Fruit fly (Drosophila melanogaster) whole organism, embryonic: ENCODE data around the gene Epp.
A peak's percentile ranks its signal among the peaks of the same experiment; 100 is the strongest.

ENCODE experiments used
- Ada2b ChIP-seq: fragments of 200-800 bp; sonication (Bioruptor generic); IDR thresholded peaks from 2 replicates; pipeline ENCODE4 v1.3.6; 2022; ENCODE audit warnings: missing biosample characterization, missing genetic modification characterization
- Atf-2 ChIP-seq: fragments of 200-800 bp; sonication (Bioruptor generic); optimal IDR thresholded peaks from 2 replicates; lab custom pipeline; 2016; ENCODE audit warnings: missing biosample characterization, missing genetic modification characterization
- BtbVII ChIP-seq: fragments of 200-800 bp; sonication (Bioruptor generic); optimal IDR thresholded peaks from 3 replicates; lab custom pipeline; 2017; ENCODE audit warnings: missing biosample characterization, mild to moderate bottlenecking, missing genetic modification characterization
- CG10543 ChIP-seq: fragments of 200-800 bp; sonication (Bioruptor generic); optimal IDR thresholded peaks from 3 replicates; lab custom pipeline; 2017; ENCODE audit warnings: missing biosample characterization, mild to moderate bottlenecking, missing genetic modification characterization, moderate library complexity
- CG10979 ChIP-seq: fragments of 200-800 bp; sonication (Bioruptor generic); optimal IDR thresholded peaks from 2 replicates; lab custom pipeline; 2018; ENCODE audit warnings: missing biosample characterization, mild to moderate bottlenecking, missing genetic modification characterization, moderate library complexity
- CG11504 ChIP-seq: fragments of 200-800 bp; sonication (Bioruptor generic); optimal IDR thresholded peaks from 3 replicates; lab custom pipeline; 2019; ENCODE audit warnings: missing biosample characterization, mild to moderate bottlenecking, missing genetic modification characterization, moderate library complexity
- CG11695 ChIP-seq: fragments of 200-800 bp; sonication (Bioruptor generic); IDR thresholded peaks from 3 replicates; pipeline ENCODE4 v1.3.6; 2022; ENCODE audit warnings: missing biosample characterization, missing genetic modification characterization
- CG13287 ChIP-seq: fragments of 200-800 bp; sonication (Bioruptor generic); IDR thresholded peaks from 2 replicates; pipeline ENCODE4 v1.3.6; 2022; ENCODE audit warnings: missing biosample characterization, missing genetic modification characterization; ENCODE audit not compliant: partially characterized antibody
- CG1647 ChIP-seq: fragments of 200-800 bp; sonication (Bioruptor generic); optimal IDR thresholded peaks from 3 replicates; lab custom pipeline; 2016; ENCODE audit warnings: missing biosample characterization, missing genetic modification characterization
- CG17829 ChIP-seq: fragments of 200-800 bp; optimal IDR thresholded peaks from 2 replicates; lab custom pipeline; 2019; ENCODE audit warnings: missing biosample characterization, mild to moderate bottlenecking, missing genetic modification characterization, moderate library complexity
- CG18599 ChIP-seq: fragments of 200-800 bp; sonication (Bioruptor generic); optimal IDR thresholded peaks from 3 replicates; lab custom pipeline; 2017; ENCODE audit warnings: missing biosample characterization, missing genetic modification characterization, mild to moderate bottlenecking, moderate library complexity, missing genetic modification reagents
- CG2116 ChIP-seq: fragments of 200-800 bp; sonication (Bioruptor generic); optimal IDR thresholded peaks from 3 replicates; lab custom pipeline; 2018; ENCODE audit warnings: missing biosample characterization, mild to moderate bottlenecking, missing genetic modification characterization
- CG32532 ChIP-seq: fragments of 200-800 bp; sonication (Bioruptor generic); IDR thresholded peaks from 2 replicates; pipeline ENCODE4 v1.3.6; 2022; ENCODE audit warnings: missing biosample characterization, missing genetic modification characterization
- CG32767 ChIP-seq: fragments of 200-800 bp; sonication (Bioruptor generic); IDR thresholded peaks from 2 replicates; pipeline ENCODE4 v1.3.6; 2022; ENCODE audit warnings: missing biosample characterization, missing genetic modification characterization
- CG3281 ChIP-seq: fragments of 200-800 bp; sonication (Bioruptor generic); optimal IDR thresholded peaks from 3 replicates; lab custom pipeline; 2017; ENCODE audit warnings: missing biosample characterization, mild to moderate bottlenecking, missing genetic modification characterization
- CG34376 ChIP-seq: fragments of 200-800 bp; sonication (Bioruptor generic); optimal IDR thresholded peaks from 2 replicates; lab custom pipeline; 2018; ENCODE audit warnings: missing biosample characterization, mild to moderate bottlenecking, missing genetic modification characterization
- CG4360 ChIP-seq: fragments of 200-800 bp; sonication (Bioruptor generic); IDR thresholded peaks from 2 replicates; pipeline ENCODE4 v1.3.6; 2022; ENCODE audit warnings: missing biosample characterization, missing genetic modification characterization
- CG6175 ChIP-seq: fragments of 200-800 bp; sonication (Bioruptor generic); IDR thresholded peaks from 3 replicates; pipeline ENCODE4 v1.3.6; 2022; ENCODE audit warnings: missing biosample characterization, missing genetic modification characterization
- CG6254 ChIP-seq: fragments of 200-800 bp; sonication (Bioruptor generic); optimal IDR thresholded peaks from 3 replicates; lab custom pipeline; 2017; ENCODE audit warnings: mild to moderate bottlenecking, missing biosample characterization, missing genetic modification reagents, missing genetic modification characterization
- Deaf1 ChIP-seq: fragments of 200-800 bp; optimal IDR thresholded peaks from 3 replicates; lab custom pipeline; 2019; ENCODE audit warnings: missing biosample characterization, mild to moderate bottlenecking, missing genetic modification characterization, moderate library complexity
- Dip3 ChIP-seq: fragments of 200-800 bp; sonication (Bioruptor generic); optimal IDR thresholded peaks from 3 replicates; lab custom pipeline; 2016; ENCODE audit warnings: missing biosample characterization, missing genetic modification characterization
- Doc3 ChIP-seq: fragments of 200-800 bp; sonication (Bioruptor generic); IDR thresholded peaks from 3 replicates; pipeline ENCODE4 v1.3.6; 2022; ENCODE audit warnings: missing biosample characterization, missing genetic modification characterization; ENCODE audit not compliant: partially characterized antibody
- Dp ChIP-seq: fragments of 200-800 bp; sonication (Bioruptor generic); optimal IDR thresholded peaks from 2 replicates; lab custom pipeline; 2018; ENCODE audit warnings: missing biosample characterization, mild to moderate bottlenecking, missing genetic modification characterization, moderate library complexity
- Dref ChIP-seq: fragments of 200-800 bp; sonication (Bioruptor generic); IDR thresholded peaks from 2 replicates; pipeline ENCODE4 v1.3.6; 2022; ENCODE audit warnings: missing biosample characterization, missing genetic modification characterization
- E2f2 ChIP-seq: fragments of 200-800 bp; sonication (Bioruptor generic); IDR thresholded peaks from 2 replicates; pipeline ENCODE4 v1.3.6; 2022; ENCODE audit warnings: missing biosample characterization, missing genetic modification characterization
- Fer1 ChIP-seq: fragments of 200-800 bp; sonication (Bioruptor generic); optimal IDR thresholded peaks from 2 replicates; lab custom pipeline; 2017; ENCODE audit warnings: missing biosample characterization, mild to moderate bottlenecking, missing genetic modification characterization
- Hand ChIP-seq: fragments of 200-800 bp; sonication (Bioruptor generic); optimal IDR thresholded peaks from 2 replicates; lab custom pipeline; 2017; ENCODE audit warnings: mild to moderate bottlenecking, missing biosample characterization, missing genetic modification reagents, missing genetic modification characterization
- Hsf ChIP-seq: fragments of 200-800 bp; sonication (Bioruptor generic); optimal IDR thresholded peaks from 3 replicates; lab custom pipeline; 2016; ENCODE audit warnings: missing biosample characterization, missing genetic modification characterization
- MESR4 ChIP-seq: fragments of 200-800 bp; sonication (Bioruptor generic); optimal IDR thresholded peaks from 2 replicates; lab custom pipeline; 2018; ENCODE audit warnings: missing biosample characterization, mild to moderate bottlenecking, missing genetic modification characterization, moderate library complexity
- Med ChIP-seq: fragments of 200-800 bp; sonication (Bioruptor generic); peaks from one replicate; lab custom pipeline; 2016; ENCODE audit warnings: missing biosample characterization, missing genetic modification characterization, mild to moderate bottlenecking, inconsistent platforms, moderate library complexity
- Nf-YB ChIP-seq: fragments of 200-800 bp; sonication (Bioruptor generic); optimal IDR thresholded peaks from 3 replicates; lab custom pipeline; 2019; ENCODE audit warnings: missing biosample characterization, mild to moderate bottlenecking, missing genetic modification characterization, moderate library complexity
- YL-1 ChIP-seq: fragments of 200-800 bp; sonication (Bioruptor generic); optimal IDR thresholded peaks from 3 replicates; lab custom pipeline; 2017; ENCODE audit warnings: missing biosample characterization, mild to moderate bottlenecking, missing genetic modification characterization
- ase ChIP-seq: fragments of 200-800 bp; sonication (Bioruptor generic); IDR thresholded peaks from 3 replicates; pipeline ENCODE4 v1.3.6; 2022; ENCODE audit warnings: missing biosample characterization, missing genetic modification characterization
- cg ChIP-seq: fragments of 200-800 bp; sonication (Bioruptor generic); optimal IDR thresholded peaks from 3 replicates; lab custom pipeline; 2019; ENCODE audit warnings: missing biosample characterization, mild to moderate bottlenecking, missing genetic modification characterization, moderate library complexity
- dmrt99B ChIP-seq: fragments of 200-800 bp; sonication (Bioruptor generic); optimal IDR thresholded peaks from 2 replicates; lab custom pipeline; 2018; ENCODE audit warnings: missing biosample characterization, mild to moderate bottlenecking, missing genetic modification characterization, moderate library complexity
- eve ChIP-seq, 2 experiments: fragments of >200 bp; optimal IDR thresholded peaks; 2 replicates each; lab custom pipeline; 2017; ENCODE audit warnings: missing biosample characterization in 2 of 2, missing genetic modification characterization in 2 of 2
- hkb ChIP-seq, 2 experiments: fragments of 200-800 bp in 1 of 2; fragments of >200 bp in 1 of 2; sonication (Bioruptor generic) in 1 of 2; IDR thresholded peaks in 1 of 2; optimal IDR thresholded peaks in 1 of 2; 2 replicates each; pipeline versions ENCODE4 v1.3.6 to Lab custom; 2017 to 2022; ENCODE audit warnings: missing biosample characterization in 1 of 2, missing genetic modification characterization in 1 of 2
- lab ChIP-seq: fragments of 200-800 bp; sonication (Bioruptor generic); optimal IDR thresholded peaks from 3 replicates; lab custom pipeline; 2017; ENCODE audit warnings: missing biosample characterization, missing genetic modification characterization, mild to moderate bottlenecking, moderate library complexity, missing genetic modification reagents
- onecut ChIP-seq: fragments of 200-800 bp; sonication (Bioruptor generic); IDR thresholded peaks from 2 replicates; pipeline ENCODE4 v1.3.6; 2022; ENCODE audit warnings: missing biosample characterization, missing genetic modification characterization
- pb ChIP-seq: fragments of 200-800 bp; sonication (Bioruptor generic); optimal IDR thresholded peaks from 3 replicates; lab custom pipeline; 2016; ENCODE audit warnings: missing biosample characterization, missing genetic modification characterization
- pho ChIP-seq: fragments of 200-800 bp; sonication (Bioruptor generic); optimal IDR thresholded peaks from 2 replicates; lab custom pipeline; 2016; ENCODE audit warnings: missing biosample characterization, missing genetic modification characterization
- row ChIP-seq: fragments of 200-800 bp; sonication (Bioruptor generic); IDR thresholded peaks from 3 replicates; pipeline ENCODE4 v1.3.6; 2022; ENCODE audit warnings: missing biosample characterization, missing genetic modification characterization
- salm ChIP-seq: fragments of 200-800 bp; sonication (Bioruptor generic); optimal IDR thresholded peaks from 2 replicates; lab custom pipeline; 2018; ENCODE audit warnings: missing biosample characterization, mild to moderate bottlenecking, missing genetic modification characterization
- sim ChIP-seq: fragments of 200-800 bp; sonication (Bioruptor generic); IDR thresholded peaks from 2 replicates; pipeline ENCODE4 v1.3.6; 2022; ENCODE audit warnings: missing biosample characterization, missing genetic modification characterization
- sna ChIP-seq: fragments of 200-800 bp; sonication (Bioruptor generic); IDR thresholded peaks from 2 replicates; pipeline ENCODE4 v1.3.6; 2022; ENCODE audit warnings: missing biosample characterization, missing genetic modification characterization; ENCODE audit not compliant: partially characterized antibody
- sob ChIP-seq: fragments of 200-800 bp; sonication (Bioruptor generic); IDR thresholded peaks from 2 replicates; pipeline ENCODE4 v1.3.6; 2022; ENCODE audit warnings: missing biosample characterization, missing genetic modification characterization
- stwl ChIP-seq: fragments of 200-800 bp; sonication (Bioruptor generic); optimal IDR thresholded peaks from 3 replicates; lab custom pipeline; 2018; ENCODE audit warnings: missing biosample characterization, mild to moderate bottlenecking, missing genetic modification characterization, moderate library complexity
- zen2 ChIP-seq: fragments of 200-800 bp; sonication (Bioruptor generic); IDR thresholded peaks from 3 replicates; pipeline ENCODE4 v1.3.6; 2022; ENCODE audit warnings: missing biosample characterization, missing genetic modification characterization; ENCODE audit not compliant: partially characterized antibody

Gene Epp

dm6 chr3R:23962781-23963222 lies 29.9 kb downstream of the Epp start, which contains the start of gene CG31140 (continued):
- TF ChIP-seq MESR4 (GFP tag; lab: Kevin White, UChicago) (peak; percentile 12), Hsf (GFP tag; lab: Kevin White, UChicago) (no peak), YL-1 (GFP tag; lab: Kevin White, UChicago) (peak; percentile 23), sim (GFP tag; lab: Robert Waterston, UW) (0 out of 2 replicates have a peak, but pooled peaks have one; percentile 27), ase (no peak), E2f2 (GFP tag; lab: Robert Waterston, UW) (0 out of 2 replicates have a peak, but pooled peaks have one; percentile 33), CG17829 (tag; lab: Kevin White, UChicago) (peak; percentile 13), sob (GFP tag; lab: Robert Waterston, UW) (peak; percentile 37; the same call in 1 of the 2 replicates), Hand (GFP tag; lab: Kevin White, UChicago) (peak; percentile 64), Fer1 (peak; percentile 67), CG34376 (GFP tag; lab: Kevin White, UChicago) (peak; percentile 58), CG13287 (GFP tag; lab: Robert Waterston, UW) (no peak), CG32767 (GFP tag; lab: Robert Waterston, UW) (peak; percentile 71; the same call in 1 of the 2 replicates), CG18599 (GFP tag; lab: Kevin White, UChicago) (peak; percentile 49), CG11504 (tag; lab: Kevin White, UChicago) (peak; percentile 17), CG32532 (GFP tag; lab: Robert Waterston, UW) (peak; percentile 57; the same call in 1 of the 2 replicates), Med (GFP tag; lab: Kevin White, UChicago) (peak; percentile 79), Atf-2 (GFP tag; lab: Kevin White, UChicago) (no peak), cg (GFP tag; lab: Kevin White, UChicago) (peak; percentile 58), onecut (GFP tag; lab: Robert Waterston, UW) (peak; percentile 27; the same call in 1 of the 2 replicates), CG11695 (0 out of 3 replicates have a peak, but pooled peaks have one; percentile 28), pb (GFP tag; lab: Kevin White, UChicago) (peak; percentile 43), pho (GFP tag; lab: Kevin White, UChicago) (no peak), Deaf1 (tag; lab: Kevin White, UChicago) (peak; percentile 20), CG4360 (GFP tag; lab: Robert Waterston, UW) (peak; percentile 61), Ada2b (GFP tag; lab: Robert Waterston, UW) (no peak), salm (tag; lab: Kevin White, UChicago) (no peak), Dref (no peak), row (GFP tag; lab: Robert Waterston, UW) (peak; percentile 24; the same call in 1 of the 3 replicates), CG6175 (0 out of 3 replicates have a peak, but pooled peaks have one; percentile 30), zen2 (GFP tag; lab: Robert Waterston, UW) (0 out of 3 replicates have a peak, but pooled peaks have one; percentile 44), CG1647 (GFP tag; lab: Kevin White, UChicago) (no peak), Dp (GFP tag; lab: Kevin White, UChicago) (peak; percentile 28), CG6254 (GFP tag; lab: Kevin White, UChicago) (peak; percentile 6), eve (GFP tag; optimal IDR thresholded peaks at IDR 0.05; lab: Kevin White, UChicago) (no peak), BtbVII (GFP tag; lab: Kevin White, UChicago) (peak; percentile 12), CG10543 (GFP tag; lab: Kevin White, UChicago) (peak; percentile 73), CG3281 (GFP tag; lab: Kevin White, UChicago) (peak; percentile 6), sna (GFP tag; lab: Robert Waterston, UW) (0 out of 2 replicates have a peak, but pooled peaks have one; percentile 13), CG10979 (peak; percentile 7), Dip3 (GFP tag; lab: Kevin White, UChicago) (no peak), Doc3 (GFP tag; lab: Robert Waterston, UW) (peak; percentile 30; the same call in 1 of the 3 replicates), stwl (tag; lab: Kevin White, UChicago) (peak; percentile 34), Nf-YB (GFP tag; lab: Kevin White, UChicago) (no peak), hkb (optimal IDR thresholded peaks at IDR 0.05; lab: Kevin White, UChicago) (no peak), hkb (GFP tag; IDR thresholded peaks at IDR 0.05; lab: Robert Waterston, UW) (0 out of 2 replicates have a peak, but pooled peaks have one; percentile 26), lab (GFP tag; lab: Kevin White, UChicago) (peak; percentile 26), CG2116 (no peak), dmrt99B (tag; lab: Kevin White, UChicago) (peak; percentile 7)
